Worm (Caenorhabditis elegans): Measurements from ENCODE around the gene pgp-11.

The pgp-11 gene

DNA sequence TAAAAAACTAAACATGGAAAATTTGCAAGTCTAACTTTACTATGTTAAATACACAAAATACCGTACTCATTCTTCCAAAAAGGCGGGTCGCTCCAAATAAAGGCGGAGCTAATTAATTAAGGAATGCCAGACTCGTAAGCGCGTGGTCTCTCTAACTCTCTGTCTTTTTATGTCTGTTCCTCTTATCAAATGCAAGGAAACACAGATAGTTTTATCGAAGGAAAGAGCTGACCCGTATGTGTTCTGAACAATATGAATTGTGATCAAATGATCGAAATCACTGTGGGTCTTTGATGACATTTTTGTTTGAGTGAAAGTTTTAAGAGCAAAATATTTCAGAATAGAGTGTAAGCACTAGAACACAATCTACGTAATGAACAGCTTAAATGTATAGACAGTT lies 2.6 kb downstream of the pgp-11 start:
- TF ChIP-seq ceh-24 (tag; optimal IDR thresholded peaks at IDR 0.05) = no peak
- TF ChIP-seq unc-86 (tag; optimal IDR thresholded peaks at IDR 0.05) = no peak
- no peak for TF ChIP-seq npax-4 (tag; optimal IDR thresholded peaks at IDR 0.05)
- no peak for TF ChIP-seq ceh-30 (tag; optimal IDR thresholded peaks at IDR 0.05)
- no peak for TF ChIP-seq ceh-6 (GFP tag; optimal IDR thresholded peaks at IDR 0.05)
- no peak for TF ChIP-seq gmeb-2 (tag; optimal IDR thresholded peaks at IDR 0.05)
- no peak for TF ChIP-seq madf-2 (tag; optimal IDR thresholded peaks at IDR 0.05)
- no peak for TF ChIP-seq ceh-9 (tag; optimal IDR thresholded peaks at IDR 0.05)
- TF ChIP-seq sox-4 (tag; optimal IDR thresholded peaks at IDR 0.05) = no peak
- TF ChIP-seq sox-2 (GFP tag; IDR thresholded peaks at IDR 0.05) = no peak

- no peak for TF ChIP-seq ceh-34 (tag; optimal IDR thresholded peaks at IDR 0.05)
- peak; percentile 71 for TF ChIP-seq unc-42 (tag; optimal IDR thresholded peaks at IDR 0.05)
- TF ChIP-seq npax-4 (tag; optimal IDR thresholded peaks at IDR 0.05) = no peak
- no peak for TF ChIP-seq C08G9.2 (tag; optimal IDR thresholded peaks at IDR 0.05)
- no peak for TF ChIP-seq pha-4 (tag; optimal IDR thresholded peaks at IDR 0.05)
- no peak for TF ChIP-seq elt-4 (tag; optimal IDR thresholded peaks at IDR 0.05)
- TF ChIP-seq hlh-15 (tag; optimal IDR thresholded peaks at IDR 0.05) = no peak
Observed at ce11 chrII:7991279-7991678, 12.8 kb downstream of the pgp-11 start.

ce11 chrII:7990192-7990591 lies 13.9 kb downstream of the pgp-11 start:
- no peak for TF ChIP-seq sdc-2 (tag; optimal IDR thresholded peaks at IDR 0.05)
- TF ChIP-seq unc-42 (tag; optimal IDR thresholded peaks at IDR 0.05) = peak; percentile 69

DNA sequence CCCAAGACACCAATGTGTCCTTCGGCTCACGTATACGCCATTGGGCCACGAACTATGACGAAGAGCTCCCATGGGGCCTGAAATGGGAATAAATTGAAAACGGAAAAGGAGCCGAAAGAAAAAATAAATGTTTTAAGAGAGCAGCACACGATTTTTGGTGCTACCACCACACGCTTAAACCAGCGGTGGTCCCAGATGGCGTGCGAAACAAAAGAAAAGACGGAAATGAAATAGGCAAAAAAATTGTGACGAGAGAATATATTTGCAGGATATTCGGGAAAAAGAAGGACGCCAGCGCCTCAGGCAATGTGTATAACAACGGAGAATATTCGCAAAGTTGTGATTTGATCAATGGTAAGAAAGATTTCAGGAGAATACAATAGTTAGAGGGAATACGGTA lies 17.1 kb downstream of the pgp-11 start:
- no peak for TF ChIP-seq hlh-8 (tag; optimal IDR thresholded peaks at IDR 0.05)
- no peak for TF ChIP-seq rnt-1 (tag; optimal IDR thresholded peaks at IDR 0.05)
- no peak for TF ChIP-seq gmeb-2 (tag; optimal IDR thresholded peaks at IDR 0.05)
- no peak for TF ChIP-seq odd-2 (tag; optimal IDR thresholded peaks at IDR 0.05)
- TF ChIP-seq mec-3 (tag; optimal IDR thresholded peaks at IDR 0.05; ENCODE audit: borderline replicate concordance) = no peak
- TF ChIP-seq ceh-14 (tag; optimal IDR thresholded peaks at IDR 0.05) = no peak
- no peak for TF ChIP-seq elt-4 (tag; optimal IDR thresholded peaks at IDR 0.05)
- TF ChIP-seq npax-4 (tag; optimal IDR thresholded peaks at IDR 0.05) = no peak
- no peak for TF ChIP-seq eyg-1 (tag; optimal IDR thresholded peaks at IDR 0.05)
- no peak for TF ChIP-seq nhr-232 (tag; optimal IDR thresholded peaks at IDR 0.05)
- no peak for TF ChIP-seq fkh-10 (GFP tag; optimal IDR thresholded peaks at IDR 0.05)
- TF ChIP-seq ceh-24 (tag; optimal IDR thresholded peaks at IDR 0.05) = no peak
- TF ChIP-seq K02D7.2 (tag; optimal IDR thresholded peaks at IDR 0.05) = no peak
- no peak for TF ChIP-seq unc-42 (tag; optimal IDR thresholded peaks at IDR 0.05)
- TF ChIP-seq ceh-30 (tag; optimal IDR thresholded peaks at IDR 0.05) = no peak

DNA sequence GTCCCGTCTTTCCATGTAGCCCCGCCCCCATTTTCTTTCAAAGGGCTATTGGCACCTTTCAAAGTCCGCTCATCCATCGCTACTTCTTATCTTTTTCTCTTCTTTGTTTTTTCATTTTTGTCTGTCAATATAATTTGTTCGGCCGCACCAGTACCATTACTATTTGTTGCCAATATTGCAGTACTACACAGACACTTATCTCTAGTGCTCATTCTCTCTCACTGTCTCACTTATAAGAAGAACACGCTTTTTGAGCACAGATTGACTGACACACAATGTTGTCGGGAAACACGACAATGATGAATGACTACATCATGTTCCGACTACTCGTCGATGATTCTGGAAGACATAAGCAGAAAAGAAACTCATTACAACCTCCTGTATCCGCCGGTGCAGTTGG lies 19.0 kb downstream of the pgp-11 start:
- TF ChIP-seq ahr-1 (tag; optimal IDR thresholded peaks at IDR 0.05) (no peak), ets-4 (tag; optimal IDR thresholded peaks at IDR 0.05) (no peak), odd-2 (tag; optimal IDR thresholded peaks at IDR 0.05) (no peak), hlh-30 (tag; optimal IDR thresholded peaks at IDR 0.05; ENCODE audit: insufficient read depth) (no peak), tbx-7 (tag; optimal IDR thresholded peaks at IDR 0.05) (no peak), nhr-232 (tag; optimal IDR thresholded peaks at IDR 0.05) (no peak), rnt-1 (tag; optimal IDR thresholded peaks at IDR 0.05) (no peak), ceh-45 (GFP tag; IDR thresholded peaks at IDR 0.05) (no peak), mec-3 (tag; optimal IDR thresholded peaks at IDR 0.05; ENCODE audit: borderline replicate concordance) (no peak)

ce11 chrII:7984071-7984470 lies 20.0 kb downstream of the pgp-11 start:
- TF ChIP-seq dve-1 (tag; optimal IDR thresholded peaks at IDR 0.05) = no peak
- no peak for TF ChIP-seq ceh-24 (tag; optimal IDR thresholded peaks at IDR 0.05)
- no peak for TF ChIP-seq hlh-13 (GFP tag; optimal IDR thresholded peaks at IDR 0.05)
